Fruit fly (Drosophila melanogaster): Measurements from ENCODE around the gene CG3308.

CG3308 gene

dm6 chr3R:21271208-21271607 is 2.4 kb downstream of the CG3308 start (continued):
- no peak for TF ChIP-seq CG42726 (GFP tag; IDR thresholded peaks at IDR 0.05; ENCODE audit: partially characterized antibody)
- TF ChIP-seq Dref (GFP tag; IDR thresholded peaks at IDR 0.05) = no peak
- TF ChIP-seq sc (optimal IDR thresholded peaks at IDR 0.05) = no peak
- TF ChIP-seq sc (GFP tag; optimal IDR thresholded peaks at IDR 0.05) = no peak
- TF ChIP-seq mld (GFP tag; IDR thresholded peaks at IDR 0.05; ENCODE audit: partially characterized antibody) = no peak
- no peak for TF ChIP-seq sob (GFP tag; IDR thresholded peaks at IDR 0.05)
- TF ChIP-seq CG7987 (GFP tag; optimal IDR thresholded peaks at IDR 0.05) = peak; percentile 28
- no peak for TF ChIP-seq Antp (GFP tag; optimal IDR thresholded peaks at IDR 0.05)
- TF ChIP-seq btn (GFP tag; optimal IDR thresholded peaks at IDR 0.05) = no peak
- no peak for TF ChIP-seq CG14710 (tag; optimal IDR thresholded peaks at IDR 0.05)
- TF ChIP-seq CG14050 (GFP tag; IDR thresholded peaks at IDR 0.05) = no peak
- TF ChIP-seq CG15696 (tag; optimal IDR thresholded peaks at IDR 0.05) = no peak
- TF ChIP-seq CG4328 (GFP tag; optimal IDR thresholded peaks at IDR 0.05) = no peak
- TF ChIP-seq CG3065 (GFP tag; optimal IDR thresholded peaks at IDR 0.05) = no peak
- TF ChIP-seq CG13287 (GFP tag; IDR thresholded peaks at IDR 0.05; ENCODE audit: partially characterized antibody) = no peak
- TF ChIP-seq dpn (GFP tag; optimal IDR thresholded peaks at IDR 0.05) = no peak
- no peak for TF ChIP-seq Oaz (GFP tag; IDR thresholded peaks at IDR 0.05)
- TF ChIP-seq Dek (tag; optimal IDR thresholded peaks at IDR 0.05) = no peak
- TF ChIP-seq GATAe (GFP tag; conservative IDR thresholded peaks at IDR 0.05) = no peak
- no peak for TF ChIP-seq Atf3 (GFP tag; optimal IDR thresholded peaks at IDR 0.05)
- no peak for TF ChIP-seq ap (GFP tag; IDR thresholded peaks at IDR 0.05)
- TF ChIP-seq CG9437 (GFP tag; optimal IDR thresholded peaks at IDR 0.05) = no peak
- no peak for TF ChIP-seq tin (GFP tag; optimal IDR thresholded peaks at IDR 0.05)
- TF ChIP-seq CG13624 (GFP tag; optimal IDR thresholded peaks at IDR 0.05) = no peak
- TF ChIP-seq CG8388 (GFP tag; optimal IDR thresholded peaks at IDR 0.05) = no peak
- no peak for TF ChIP-seq grau (tag; optimal IDR thresholded peaks at IDR 0.05)
- TF ChIP-seq CTCF (GFP tag; optimal IDR thresholded peaks at IDR 0.05) = no peak
- TF ChIP-seq tup (GFP tag; optimal IDR thresholded peaks at IDR 0.05) = no peak
- TF ChIP-seq CG13894 (tag; optimal IDR thresholded peaks at IDR 0.05) = no peak
- TF ChIP-seq Deaf1 (tag; optimal IDR thresholded peaks at IDR 0.05) = no peak
- TF ChIP-seq MESR4 (GFP tag; optimal IDR thresholded peaks at IDR 0.05) = no peak
- no peak for TF ChIP-seq Abd-B (GFP tag; optimal IDR thresholded peaks at IDR 0.05)
- TF ChIP-seq zfh2 (GFP tag; optimal IDR thresholded peaks at IDR 0.05) = no peak
- peak; percentile 51 for TF ChIP-seq Vsx1 (GFP tag; optimal IDR thresholded peaks at IDR 0.05)
- TF ChIP-seq CG31441 (GFP tag; IDR thresholded peaks at IDR 0.05) = no peak; the same call in 1 of the 2 replicates
- TF ChIP-seq Stat92E (GFP tag; optimal IDR thresholded peaks at IDR 0.05) = no peak
- TF ChIP-seq Gsc (GFP tag; IDR thresholded peaks at IDR 0.05) = no peak
- peak; percentile 27 for TF ChIP-seq exex (tag; optimal IDR thresholded peaks at IDR 0.05)
- no peak for TF ChIP-seq gt (GFP tag; IDR thresholded peaks at IDR 0.05)
- TF ChIP-seq Mes4 (GFP tag; optimal IDR thresholded peaks at IDR 0.05) = no peak
- no peak for TF ChIP-seq MTF-1 (GFP tag; optimal IDR thresholded peaks at IDR 0.05; ENCODE audit: borderline replicate concordance)
- TF ChIP-seq trh (GFP tag; optimal IDR thresholded peaks at IDR 0.05) = no peak
- TF ChIP-seq ash1 (GFP tag; optimal IDR thresholded peaks at IDR 0.05) = no peak
- TF ChIP-seq chn (GFP tag; optimal IDR thresholded peaks at IDR 0.05) = no peak
- no peak for TF ChIP-seq CG9727 (GFP tag; optimal IDR thresholded peaks at IDR 0.05)
- TF ChIP-seq Opbp (GFP tag; IDR thresholded peaks at IDR 0.05; ENCODE audit: partially characterized antibody) = no peak
- peak; percentile 69 for TF ChIP-seq sens (GFP tag)
- no peak for TF ChIP-seq Dip2 (GFP tag; IDR thresholded peaks at IDR 0.05)
- no peak for TF ChIP-seq CG14667 (GFP tag; IDR thresholded peaks at IDR 0.05)
- TF ChIP-seq D (optimal IDR thresholded peaks at IDR 0.05) = no peak
- peak; percentile 11 for TF ChIP-seq D (GFP tag; optimal IDR thresholded peaks at IDR 0.05)
- peak; percentile 74 for TF ChIP-seq Asciz (GFP tag; optimal IDR thresholded peaks at IDR 0.05)
- TF ChIP-seq CG13424 (tag; optimal IDR thresholded peaks at IDR 0.05) = peak; percentile 37
